Fruit fly (Drosophila melanogaster) whole organism, embryonic: ENCODE data around the gene CG9933.

Experiments
- Antp ChIP-seq: fragments of 200-800 bp; sonication (Bioruptor generic); optimal IDR thresholded peaks from 3 replicates; lab custom pipeline; 2016; ENCODE audit warnings: missing biosample characterization, missing genetic modification characterization
- Bgb ChIP-seq: fragments of 200-800 bp; sonication (Bioruptor generic); IDR thresholded peaks from 2 replicates; pipeline ENCODE4 v1.3.6; 2022; ENCODE audit warnings: missing biosample characterization, missing genetic modification characterization; ENCODE audit not compliant: partially characterized antibody
- CG10321 ChIP-seq: fragments of 200-800 bp; sonication (Bioruptor generic); IDR thresholded peaks from 2 replicates; pipeline ENCODE4 v1.3.6; 2022; ENCODE audit warnings: missing biosample characterization, missing genetic modification characterization
- CG12744 ChIP-seq: fragments of 200-800 bp; sonication (Bioruptor generic); optimal IDR thresholded peaks from 2 replicates; lab custom pipeline; 2016; ENCODE audit warnings: missing biosample characterization, missing genetic modification characterization
- CG13287 ChIP-seq: fragments of 200-800 bp; sonication (Bioruptor generic); IDR thresholded peaks from 2 replicates; pipeline ENCODE4 v1.3.6; 2022; ENCODE audit warnings: missing biosample characterization, missing genetic modification characterization; ENCODE audit not compliant: partially characterized antibody
- CG15601 ChIP-seq: fragments of 200-800 bp; sonication (Bioruptor generic); optimal IDR thresholded peaks from 3 replicates; lab custom pipeline; 2019; ENCODE audit warnings: missing biosample characterization, mild to moderate bottlenecking, missing genetic modification characterization, moderate library complexity
- CG1603 ChIP-seq: fragments of 200-800 bp; sonication (Bioruptor generic); optimal IDR thresholded peaks from 2 replicates; lab custom pipeline; 2019; ENCODE audit warnings: missing biosample characterization, mild to moderate bottlenecking, missing genetic modification characterization, moderate library complexity
- CG16813 ChIP-seq: fragments of 200-800 bp; sonication (Bioruptor generic); IDR thresholded peaks from 3 replicates; pipeline ENCODE4 v1.3.6; 2022; ENCODE audit warnings: missing biosample characterization, missing genetic modification characterization; ENCODE audit not compliant: partially characterized antibody
- CG17186 ChIP-seq: fragments of 200-800 bp; sonication (Bioruptor generic); optimal IDR thresholded peaks from 3 replicates; lab custom pipeline; 2017; ENCODE audit warnings: missing biosample characterization, missing genetic modification reagents, missing genetic modification characterization
- CG18764 ChIP-seq: fragments of 200-800 bp; sonication (Bioruptor generic); optimal IDR thresholded peaks from 3 replicates; lab custom pipeline; 2016; ENCODE audit warnings: missing biosample characterization, missing genetic modification characterization
- CG30403 ChIP-seq: fragments of 200-800 bp; sonication (Bioruptor generic); optimal IDR thresholded peaks from 3 replicates; lab custom pipeline; 2016; ENCODE audit warnings: missing biosample characterization, missing genetic modification characterization
- CG33213 ChIP-seq: fragments of 200-800 bp; sonication (Bioruptor generic); optimal IDR thresholded peaks from 3 replicates; lab custom pipeline; 2016; ENCODE audit warnings: missing biosample characterization, missing genetic modification characterization
- CG6654 ChIP-seq: fragments of 200-800 bp; sonication (Bioruptor generic); optimal IDR thresholded peaks from 2 replicates; lab custom pipeline; 2017; ENCODE audit warnings: missing biosample characterization, mild to moderate bottlenecking, missing genetic modification characterization
- CG6813 ChIP-seq: fragments of 200-800 bp; sonication (Bioruptor generic); optimal IDR thresholded peaks from 2 replicates; lab custom pipeline; 2017; ENCODE audit warnings: missing biosample characterization, missing genetic modification characterization, mild to moderate bottlenecking, moderate library complexity, missing genetic modification reagents
- CG7357 ChIP-seq: fragments of 200-800 bp; sonication (Bioruptor generic); IDR thresholded peaks from 3 replicates; pipeline ENCODE4 v1.3.6; 2022; ENCODE audit warnings: missing biosample characterization, missing genetic modification characterization
- CG7928 ChIP-seq: fragments of 200-800 bp; sonication (Bioruptor generic); optimal IDR thresholded peaks from 2 replicates; lab custom pipeline; 2017; ENCODE audit warnings: missing biosample characterization, mild to moderate bottlenecking, missing genetic modification characterization
- CkIIα-i1 ChIP-seq: fragments of 200-800 bp; sonication (Bioruptor generic); IDR thresholded peaks from 2 replicates; pipeline ENCODE4 v1.3.6; 2022; ENCODE audit warnings: missing biosample characterization, missing genetic modification characterization
- Dip2 ChIP-seq: fragments of 200-800 bp; sonication (Bioruptor generic); IDR thresholded peaks from 2 replicates; pipeline ENCODE4 v1.3.6; 2022; ENCODE audit warnings: missing biosample characterization, missing genetic modification characterization
- E2f1 ChIP-seq: fragments of 200-800 bp; sonication (Bioruptor generic); IDR thresholded peaks from 2 replicates; pipeline ENCODE4 v1.3.6; 2022; ENCODE audit warnings: missing biosample characterization, missing genetic modification characterization
- Fer1 ChIP-seq: fragments of 200-800 bp; sonication (Bioruptor generic); optimal IDR thresholded peaks from 2 replicates; lab custom pipeline; 2017; ENCODE audit warnings: missing biosample characterization, mild to moderate bottlenecking, missing genetic modification characterization
- Optix ChIP-seq: fragments of 200-800 bp; sonication (Bioruptor generic); IDR thresholded peaks from 3 replicates; pipeline ENCODE4 v1.3.6; 2022; ENCODE audit warnings: missing biosample characterization, missing genetic modification characterization
- Spps ChIP-seq: fragments of 200-800 bp; sonication (Bioruptor generic); optimal IDR thresholded peaks from 2 replicates; lab custom pipeline; 2018; ENCODE audit warnings: missing biosample characterization, mild to moderate bottlenecking, missing genetic modification characterization
- Xbp1 ChIP-seq: fragments of 200-800 bp; sonication (Bioruptor generic); optimal IDR thresholded peaks from 3 replicates; lab custom pipeline; 2016; ENCODE audit warnings: missing biosample characterization, mild to moderate bottlenecking, missing genetic modification characterization
- ab ChIP-seq: fragments of 200-800 bp; sonication (Bioruptor generic); optimal IDR thresholded peaks from 2 replicates; lab custom pipeline; 2016; ENCODE audit warnings: missing biosample characterization, missing genetic modification characterization
- amos ChIP-seq: fragments of 200-800 bp; sonication (Bioruptor generic); IDR thresholded peaks from 2 replicates; pipeline ENCODE4 v1.3.6; 2022; ENCODE audit warnings: missing biosample characterization, missing genetic modification characterization; ENCODE audit not compliant: partially characterized antibody
- ap ChIP-seq: fragments of 200-800 bp; sonication (Bioruptor generic); IDR thresholded peaks from 2 replicates; pipeline ENCODE4 v1.3.6; 2022; ENCODE audit warnings: missing biosample characterization, missing genetic modification characterization
- az2 ChIP-seq: fragments of 200-800 bp; sonication (Bioruptor generic); optimal IDR thresholded peaks from 3 replicates; lab custom pipeline; 2016; ENCODE audit warnings: missing biosample characterization, missing genetic modification characterization
- bab2 ChIP-seq: fragments of 200-800 bp; sonication (Bioruptor generic); optimal IDR thresholded peaks from 2 replicates; lab custom pipeline; 2016; ENCODE audit warnings: missing biosample characterization, missing genetic modification characterization
- bigmax ChIP-seq: fragments of 200-800 bp; sonication (Bioruptor generic); optimal IDR thresholded peaks from 2 replicates; lab custom pipeline; 2018; ENCODE audit warnings: missing biosample characterization, mild to moderate bottlenecking, missing genetic modification characterization
- cg ChIP-seq: fragments of 200-800 bp; sonication (Bioruptor generic); optimal IDR thresholded peaks from 3 replicates; lab custom pipeline; 2019; ENCODE audit warnings: missing biosample characterization, mild to moderate bottlenecking, missing genetic modification characterization, moderate library complexity
- ci ChIP-seq: fragments of 200-800 bp; sonication (Bioruptor generic); IDR thresholded peaks from 3 replicates; pipeline ENCODE4 v1.3.6; 2022; ENCODE audit warnings: missing biosample characterization, missing genetic modification characterization
- da ChIP-seq: fragments of 200-800 bp; sonication (Bioruptor generic); optimal IDR thresholded peaks from 2 replicates; lab custom pipeline; 2016; ENCODE audit warnings: missing biosample characterization, missing genetic modification characterization
- dysf ChIP-seq: fragments of 200-800 bp; sonication (Bioruptor generic); IDR thresholded peaks from 3 replicates; pipeline ENCODE4 v1.3.6; 2022; ENCODE audit warnings: missing biosample characterization, missing genetic modification characterization
- ems ChIP-seq: fragments of 200-800 bp; sonication (Bioruptor generic); optimal IDR thresholded peaks from 3 replicates; lab custom pipeline; 2016; ENCODE audit warnings: missing biosample characterization, missing genetic modification characterization
- fru ChIP-seq: fragments of >200 bp; optimal IDR thresholded peaks from 2 replicates; lab custom pipeline; 2017
- gem ChIP-seq: fragments of 200-800 bp; sonication (Bioruptor generic); optimal IDR thresholded peaks from 2 replicates; lab custom pipeline; 2019; ENCODE audit warnings: missing biosample characterization, mild to moderate bottlenecking, missing genetic modification characterization, moderate library complexity
- gfzf ChIP-seq: fragments of 200-800 bp; sonication (Bioruptor generic); optimal IDR thresholded peaks from 2 replicates; lab custom pipeline; 2016; ENCODE audit warnings: missing biosample characterization, mild to moderate bottlenecking, missing genetic modification characterization, moderate library complexity
- hb ChIP-seq: fragments of 200-800 bp; sonication (Bioruptor generic); IDR thresholded peaks from 3 replicates; pipeline ENCODE4 v1.3.6; 2022; ENCODE audit warnings: missing biosample characterization, missing genetic modification characterization; ENCODE audit not compliant: partially characterized antibody
- ken ChIP-seq: fragments of 200-800 bp; sonication (Bioruptor generic); IDR thresholded peaks from 3 replicates; pipeline ENCODE4 v1.3.6; 2022; ENCODE audit warnings: missing biosample characterization, missing genetic modification characterization
- mam ChIP-seq: fragments of 200-800 bp; sonication (Bioruptor generic); optimal IDR thresholded peaks from 3 replicates; lab custom pipeline; 2016; ENCODE audit warnings: missing biosample characterization, missing genetic modification characterization
- mirr ChIP-seq: fragments of 200-800 bp; sonication (Bioruptor generic); optimal IDR thresholded peaks from 3 replicates; lab custom pipeline; 2018; ENCODE audit warnings: missing biosample characterization, mild to moderate bottlenecking, missing genetic modification characterization
- nerfin-1 ChIP-seq: fragments of 200-800 bp; sonication (Bioruptor generic); optimal IDR thresholded peaks from 3 replicates; lab custom pipeline; 2019; ENCODE audit warnings: missing biosample characterization, mild to moderate bottlenecking, missing genetic modification characterization, moderate library complexity
- pros ChIP-seq: fragments of 200-800 bp; sonication (Bioruptor generic); optimal IDR thresholded peaks from 3 replicates; lab custom pipeline; 2019; ENCODE audit warnings: missing biosample characterization, mild to moderate bottlenecking, missing genetic modification characterization, moderate library complexity
- rib ChIP-seq: fragments of 200-800 bp; sonication (Bioruptor generic); IDR thresholded peaks from 2 replicates; pipeline ENCODE4 v1.3.6; 2022; ENCODE audit warnings: missing biosample characterization, missing genetic modification characterization
- schlank ChIP-seq: fragments of 200-800 bp; sonication (Bioruptor generic); optimal IDR thresholded peaks from 2 replicates; lab custom pipeline; 2018; ENCODE audit warnings: missing biosample characterization, mild to moderate bottlenecking, missing genetic modification characterization
- seq ChIP-seq: fragments of 200-800 bp; sonication (Bioruptor generic); IDR thresholded peaks from 2 replicates; pipeline ENCODE4 v1.3.6; 2022; ENCODE audit warnings: missing biosample characterization, missing genetic modification characterization
- usp ChIP-seq: fragments of >200 bp; optimal IDR thresholded peaks from 2 replicates; lab custom pipeline; 2017; ENCODE audit warnings: missing biosample characterization, missing genetic modification characterization
- vnd ChIP-seq: fragments of 200-800 bp; sonication (Bioruptor generic); IDR thresholded peaks from 3 replicates; pipeline ENCODE4 v1.3.6; 2022; ENCODE audit warnings: missing biosample characterization, missing genetic modification characterization; ENCODE audit not compliant: partially characterized antibody
- wek ChIP-seq: fragments of 200-800 bp; sonication (Bioruptor generic); optimal IDR thresholded peaks from 3 replicates; lab custom pipeline; 2018; ENCODE audit warnings: missing biosample characterization, mild to moderate bottlenecking, missing genetic modification characterization, moderate library complexity

The CG9933 gene

DNA sequence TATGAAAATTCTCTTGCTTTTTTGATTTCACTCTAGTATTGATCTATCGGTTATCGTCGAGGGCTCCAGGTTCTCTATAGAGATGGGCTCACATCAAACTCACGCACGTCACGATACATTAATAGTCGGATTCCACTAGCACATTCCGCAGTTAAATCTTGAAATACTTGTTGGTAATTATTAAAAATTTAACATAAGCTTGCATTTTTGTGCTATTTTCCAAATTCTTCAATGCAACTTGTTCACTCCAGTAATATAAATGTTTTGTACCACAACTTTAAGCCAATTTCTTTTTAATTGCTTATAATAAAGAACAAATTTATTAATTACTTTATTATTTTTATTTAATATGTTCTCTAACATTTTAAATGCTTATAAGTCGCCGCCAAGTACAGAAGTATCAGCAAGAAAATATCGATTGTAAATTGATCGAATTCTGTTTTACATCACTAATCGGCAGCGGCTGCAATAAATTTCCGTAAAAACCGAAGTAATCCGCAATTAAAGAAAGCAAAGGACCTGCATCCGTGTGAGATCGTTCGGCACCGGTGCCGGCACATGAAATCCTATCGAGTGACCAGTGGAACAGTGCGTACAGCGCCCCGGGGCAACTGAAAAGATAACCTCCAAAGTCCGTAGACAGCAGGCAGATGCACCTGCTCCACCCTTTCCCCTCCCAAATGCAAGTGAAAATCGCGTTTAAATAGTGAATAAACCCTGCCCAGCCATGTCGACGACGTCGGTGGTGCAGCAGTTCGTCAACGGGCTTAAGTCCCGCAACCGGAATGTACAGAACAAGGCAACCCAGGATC is 16.8 kb downstream of the CG9933 start, which contains the start of the genes Vha68-1 and mTor (continued):
- TF ChIP-seq bigmax (GFP tag; lab: Kevin White, UChicago) = peak; percentile 52
- 0 out of 2 replicates have a peak, but pooled peaks have one; percentile 23 for TF ChIP-seq ap (GFP tag; lab: Robert Waterston, UW)
- TF ChIP-seq CG13287 (GFP tag; lab: Robert Waterston, UW) = peak; percentile 78
- TF ChIP-seq ab (GFP tag; lab: Kevin White, UChicago) = peak; percentile 55
- peak; percentile 81 for TF ChIP-seq bab2 (GFP tag; lab: Kevin White, UChicago)
- no peak for TF ChIP-seq nerfin-1
- no peak for TF ChIP-seq CG12744 (GFP tag; lab: Kevin White, UChicago)
- peak; percentile 39 for TF ChIP-seq Spps
- TF ChIP-seq ems (GFP tag; lab: Kevin White, UChicago) = peak; percentile 35
- no peak for TF ChIP-seq gfzf
- 0 out of 2 replicates have a peak, but pooled peaks have one; percentile 45 for TF ChIP-seq seq
- TF ChIP-seq CG15601 (tag; lab: Kevin White, UChicago) = no peak
- peak; percentile 76 for TF ChIP-seq az2 (GFP tag; lab: Kevin White, UChicago)
- no peak for TF ChIP-seq Dip2 (GFP tag; lab: Robert Waterston, UW)
- TF ChIP-seq E2f1 = peak; percentile 79
- TF ChIP-seq fru (lab: Kevin White, UChicago) = no peak
- peak; percentile 86 for TF ChIP-seq CG30403 (GFP tag; lab: Kevin White, UChicago)
- TF ChIP-seq amos (GFP tag; lab: Robert Waterston, UW) = peak; percentile 86
- TF ChIP-seq ci (GFP tag; lab: Robert Waterston, UW) = peak; percentile 71
- TF ChIP-seq CG18764 (GFP tag; lab: Kevin White, UChicago) = no peak
- TF ChIP-seq CG33213 (GFP tag; lab: Kevin White, UChicago) = peak; percentile 50
- TF ChIP-seq vnd (GFP tag; lab: Robert Waterston, UW) = peak; percentile 77
- TF ChIP-seq CG7928 = peak; percentile 90
- TF ChIP-seq CG16813 (GFP tag; lab: Robert Waterston, UW) = peak; percentile 91
- peak; percentile 25 for TF ChIP-seq CG17186 (GFP tag; lab: Kevin White, UChicago)
- no peak for TF ChIP-seq CG10321 (GFP tag; lab: Robert Waterston, UW)
- TF ChIP-seq mam (GFP tag; lab: Kevin White, UChicago) = peak; percentile 90
- TF ChIP-seq ken (GFP tag; lab: Robert Waterston, UW) = peak; percentile 79
- peak; percentile 82 for TF ChIP-seq Xbp1 (GFP tag; lab: Kevin White, UChicago)
- TF ChIP-seq da (GFP tag; lab: Kevin White, UChicago) = no peak
- TF ChIP-seq Optix = no peak
- peak; percentile 86 for TF ChIP-seq dysf (GFP tag; lab: Robert Waterston, UW)
- TF ChIP-seq Fer1 (GFP tag; lab: Kevin White, UChicago) = no peak
- peak; percentile 9 for TF ChIP-seq schlank (tag; lab: Kevin White, UChicago)
- TF ChIP-seq hb (GFP tag; lab: Robert Waterston, UW) = peak; percentile 84
- peak; percentile 84 for TF ChIP-seq Bgb (GFP tag; lab: Robert Waterston, UW)
- peak; percentile 97 for TF ChIP-seq CG7357 (GFP tag; lab: Robert Waterston, UW)
- TF ChIP-seq cg = no peak
- TF ChIP-seq Antp (GFP tag; lab: Kevin White, UChicago) = peak; percentile 70
- no peak for TF ChIP-seq CkIIα-i1 (GFP tag; lab: Robert Waterston, UW)
- TF ChIP-seq rib (GFP tag; lab: Robert Waterston, UW) = peak; percentile 61
- TF ChIP-seq CG1603 (tag; lab: Kevin White, UChicago) = no peak
- TF ChIP-seq CG6654 (GFP tag; lab: Kevin White, UChicago) = peak; percentile 42
- no peak for TF ChIP-seq CG6813 (GFP tag; lab: Kevin White, UChicago)
- no peak for TF ChIP-seq usp (GFP tag; lab: Kevin White, UChicago)
- peak; percentile 91 for TF ChIP-seq gem
- TF ChIP-seq pros (GFP tag; lab: Kevin White, UChicago) = no peak
- TF ChIP-seq wek (GFP tag; lab: Kevin White, UChicago) = no peak
- TF ChIP-seq mirr (GFP tag; lab: Kevin White, UChicago) = no peak
